Worm (Caenorhabditis elegans) whole organism, L3 larva: ENCODE measurements around the gene F19G12.9.

ENCODE experiments used
- R02D3.7 ChIP-seq: fragments of 150-350 bp; optimal IDR thresholded peaks from 2 replicates; lab custom pipeline; 2014; ENCODE audit warnings: missing biosample characterization, missing genetic modification characterization
- ama-1 ChIP-seq: fragments of 150-350 bp; optimal IDR thresholded peaks from 2 replicates; lab custom pipeline; 2018
- ceh-9 ChIP-seq: sonication (generic microtip); optimal IDR thresholded peaks from 2 replicates; lab custom pipeline; 2018; ENCODE audit warnings: missing biosample characterization, missing genetic modification characterization
- elt-2 ChIP-seq: sonication (generic microtip); optimal IDR thresholded peaks from 2 replicates; lab custom pipeline; 2016; ENCODE audit warnings: missing genetic modification reagents, mild to moderate bottlenecking, missing genetic modification characterization, missing compliant biosample characterization
- jun-1 ChIP-seq: fragments of 150-350 bp; optimal IDR thresholded peaks from 2 replicates; lab custom pipeline; 2014; ENCODE audit warnings: missing biosample characterization, missing genetic modification reagents, missing genetic modification characterization
- lin-15B ChIP-seq: fragments of 150-350 bp; optimal IDR thresholded peaks from 2 replicates; lab custom pipeline; 2014; ENCODE audit warnings: missing biosample characterization, missing genetic modification characterization
- nhr-237 ChIP-seq: fragments of 150-350 bp; optimal IDR thresholded peaks from 2 replicates; lab custom pipeline; 2014; ENCODE audit warnings: missing biosample characterization, missing genetic modification characterization
- nhr-76 ChIP-seq: fragments of 150-350 bp; sonication (generic microtip); optimal IDR thresholded peaks from 5 replicates; lab custom pipeline; 2014; ENCODE audit warnings: missing biosample characterization, missing genetic modification characterization
- pha-4 ChIP-seq: fragments of 150-350 bp; optimal IDR thresholded peaks from 2 replicates; lab custom pipeline; 2014; ENCODE audit warnings: missing biosample characterization, missing genetic modification reagents, missing genetic modification characterization
- unc-39 ChIP-seq: sonication (generic microtip); optimal IDR thresholded peaks from 4 replicates; lab custom pipeline; 2017; ENCODE audit warnings: missing biosample characterization, missing genetic modification characterization
- unc-62 ChIP-seq: fragments of 150-350 bp; sonication (generic microtip); optimal IDR thresholded peaks from 4 replicates; lab custom pipeline; 2014; ENCODE audit warnings: missing biosample characterization, missing genetic modification reagents, missing genetic modification characterization
- ztf-11 ChIP-seq: fragments of 150-350 bp; optimal IDR thresholded peaks from 2 replicates; lab custom pipeline; 2014; ENCODE audit warnings: missing biosample characterization, missing genetic modification characterization

DNA sequence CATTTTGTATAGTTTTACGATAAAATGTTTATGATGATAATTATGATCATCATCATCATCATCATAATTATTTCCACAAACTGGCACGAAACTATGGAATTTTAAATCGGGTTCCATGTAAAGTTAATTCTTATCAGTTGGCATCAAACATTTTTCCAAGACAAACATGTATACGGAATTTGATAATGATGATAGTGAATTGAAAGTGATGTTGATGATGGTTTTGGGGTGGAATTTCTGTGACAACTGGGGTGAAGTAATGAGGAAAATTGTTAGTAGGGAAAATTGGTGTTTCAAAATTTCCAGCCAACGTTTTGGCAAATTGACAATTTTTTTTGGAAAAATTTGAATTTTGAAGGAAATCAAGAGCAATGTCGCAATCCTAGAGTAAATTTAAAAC, 40.7 kb downstream of the F19G12.9 start:
- TF ChIP-seq R02D3.7 (tag; lab: Kevin White, UChicago): no peak
- no peak for TF ChIP-seq nhr-76
- TF ChIP-seq elt-2 (tag; lab: Kevin White, UChicago): no peak
- no peak for TF ChIP-seq jun-1 (tag; lab: Kevin White, UChicago)
- no peak for TF ChIP-seq nhr-237 (tag; lab: Kevin White, UChicago)
- no peak for TF ChIP-seq pha-4 (tag; lab: Kevin White, UChicago)
- no peak for TF ChIP-seq unc-62
- no peak for TF ChIP-seq ceh-9 (tag; lab: Kevin White, UChicago)
- no peak for TF ChIP-seq ztf-11 (tag; lab: Kevin White, UChicago)
- no peak for TF ChIP-seq unc-39 (tag; lab: Kevin White, UChicago)
- no peak for TF ChIP-seq lin-15B (tag; lab: Kevin White, UChicago)
- TF ChIP-seq ama-1 (lab: Kevin White, UChicago): no peak
